Fruit fly (Drosophila melanogaster): ENCODE data around the gene CG13102.

Gene CG13102

dm6 chr2L:8993650-8994441, 18.1 kb upstream of the CG13102 start, which contains the start of gene CG17906:
TSS of gene CG17906 (plus strand) at chr2L:8994391.
- TF ChIP-seq CG17801 (GFP tag; optimal IDR thresholded peaks at IDR 0.05; ENCODE audit: partially characterized antibody): no peak

dm6 chr2L:8997285-8997684, 14.7 kb upstream of the CG13102 start, which contains the start of the genes alien and CG18661:
TSS of gene alien (minus strand) at chr2L:8997379.
TSS of gene CG18661 (plus strand) at chr2L:8997605.
- no peak for TF ChIP-seq CG17801 (GFP tag; optimal IDR thresholded peaks at IDR 0.05; ENCODE audit: partially characterized antibody)

dm6 chr2L:8998237-8998636, 13.8 kb upstream of the CG13102 start, which contains the start of gene Try29F:
TSS of gene Try29F (plus strand) at chr2L:8998537.
- no peak for TF ChIP-seq CG17801 (GFP tag; optimal IDR thresholded peaks at IDR 0.05; ENCODE audit: partially characterized antibody)

dm6 chr2L:9010267-9010666, 1.7 kb upstream of the CG13102 start, which contains the start of gene CG9568:
TSS of gene CG9568 (plus strand) at chr2L:9010583.
- no peak for TF ChIP-seq CG17801 (GFP tag; optimal IDR thresholded peaks at IDR 0.05; ENCODE audit: partially characterized antibody)

dm6 chr2L:9013968-9014367, 2.0 kb downstream of the CG13102 start, which contains the start of gene Rcd-1r:
TSS of gene Rcd-1r (minus strand) at chr2L:9014068.
- TF ChIP-seq CG17801 (GFP tag; optimal IDR thresholded peaks at IDR 0.05; ENCODE audit: partially characterized antibody): no peak

- no peak for TF ChIP-seq CG17801 (GFP tag; optimal IDR thresholded peaks at IDR 0.05; ENCODE audit: partially characterized antibody)
Measured at dm6 chr2L:9019438-9019837, 7.5 kb downstream of the CG13102 start.

dm6 chr2L:9026157-9026556, 14.2 kb downstream of the CG13102 start:
- no peak for TF ChIP-seq CG17801 (GFP tag; optimal IDR thresholded peaks at IDR 0.05; ENCODE audit: partially characterized antibody)

- no peak for TF ChIP-seq CG17801 (GFP tag; optimal IDR thresholded peaks at IDR 0.05; ENCODE audit: partially characterized antibody)
Measured at dm6 chr2L:9031736-9032135, 19.7 kb downstream of the CG13102 start, which contains the start of gene CG9582. TSS of gene CG9582 (minus strand) at chr2L:9031836.
